Fruit fly (Drosophila melanogaster): ENCODE results near the gene CG31041.

DNA sequence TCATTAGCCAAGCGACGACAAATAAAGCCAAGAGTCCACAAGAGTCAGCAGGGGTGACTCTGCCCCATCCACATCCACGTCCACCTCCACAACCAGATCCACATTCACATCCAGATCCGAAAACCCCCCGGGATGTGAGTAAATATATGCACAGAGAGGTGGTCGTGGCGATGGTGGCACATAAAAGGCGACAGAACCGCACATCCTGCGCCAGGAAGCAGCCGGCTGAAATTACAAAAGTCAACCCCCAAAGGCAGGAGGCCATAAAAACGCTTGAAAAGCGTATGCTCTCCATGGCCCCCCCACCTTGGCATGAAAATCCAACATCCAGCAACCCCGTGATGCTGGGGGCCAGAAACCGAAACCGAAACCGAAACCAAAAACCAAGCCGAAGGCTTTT, 40.0 kb downstream of the CG31041 start:
- no peak for TF ChIP-seq sage (GFP tag; optimal IDR thresholded peaks at IDR 0.05)
- TF ChIP-seq lola (GFP tag; optimal IDR thresholded peaks at IDR 0.05): no peak
- no peak for TF ChIP-seq pan (optimal IDR thresholded peaks at IDR 0.05)

Measured in whole organism, wandering third instar larva.